Fruit fly (Drosophila melanogaster) whole organism, adult: Measurements from ENCODE around the gene GstZ2.

Experiments
- CG11617 ChIP-seq: fragments of 200-800 bp; sonication (Bioruptor generic); optimal IDR thresholded peaks from 2 replicates; lab custom pipeline; 2017; ENCODE audit warnings: mild to moderate bottlenecking, missing biosample characterization, missing genetic modification reagents, missing genetic modification characterization
- CG12768 ChIP-seq: fragments of 200-800 bp; sonication (Bioruptor generic); optimal IDR thresholded peaks from 2 replicates; lab custom pipeline; 2017; ENCODE audit warnings: missing biosample characterization, missing genetic modification characterization, mild to moderate bottlenecking, moderate library complexity, missing genetic modification reagents
- CG14711 ChIP-seq: fragments of 200-800 bp; sonication (Bioruptor generic); optimal IDR thresholded peaks from 2 replicates; lab custom pipeline; 2018; ENCODE audit warnings: missing biosample characterization, mild to moderate bottlenecking, missing genetic modification characterization, moderate library complexity
- CG1620 ChIP-seq: fragments of 200-800 bp; sonication (Bioruptor generic); optimal IDR thresholded peaks from 2 replicates; lab custom pipeline; 2016; ENCODE audit warnings: missing biosample characterization, missing genetic modification characterization
- CG33017 ChIP-seq: fragments of 200-800 bp; sonication (Bioruptor generic); optimal IDR thresholded peaks from 2 replicates; lab custom pipeline; 2018; ENCODE audit warnings: missing biosample characterization, mild to moderate bottlenecking, missing genetic modification characterization, moderate library complexity
- CG5204 ChIP-seq: fragments of 200-800 bp; sonication (Bioruptor generic); optimal IDR thresholded peaks from 2 replicates; lab custom pipeline; 2016; ENCODE audit warnings: missing biosample characterization, missing genetic modification characterization
- CG7045 ChIP-seq: fragments of 200-800 bp; sonication (Bioruptor generic); optimal IDR thresholded peaks from 2 replicates; lab custom pipeline; 2017; ENCODE audit warnings: missing biosample characterization, mild to moderate bottlenecking, missing genetic modification characterization
- CG7101 ChIP-seq: fragments of 200-800 bp; sonication (Bioruptor generic); optimal IDR thresholded peaks from 2 replicates; lab custom pipeline; 2018; ENCODE audit warnings: missing biosample characterization, mild to moderate bottlenecking, missing genetic modification characterization, moderate library complexity
- Clk ChIP-seq: fragments of 200-800 bp; sonication (Bioruptor generic); optimal IDR thresholded peaks from 2 replicates; lab custom pipeline; 2017; ENCODE audit warnings: missing biosample characterization, missing genetic modification characterization
- Crg-1 ChIP-seq: fragments of 200-800 bp; sonication (Bioruptor generic); optimal IDR thresholded peaks from 2 replicates; lab custom pipeline; 2016; ENCODE audit warnings: missing biosample characterization, missing genetic modification characterization
- Hr96 ChIP-seq: fragments of 200-800 bp; sonication (Bioruptor generic); optimal IDR thresholded peaks from 2 replicates; lab custom pipeline; 2016; ENCODE audit warnings: missing biosample characterization, missing genetic modification characterization
- Mnt ChIP-seq: fragments of 200-800 bp; sonication (Bioruptor generic); optimal IDR thresholded peaks from 2 replicates; lab custom pipeline; 2016; ENCODE audit warnings: missing biosample characterization, mild to moderate bottlenecking, missing genetic modification characterization
- bab1 ChIP-seq: fragments of 200-800 bp; sonication (Bioruptor generic); optimal IDR thresholded peaks from 3 replicates; lab custom pipeline; 2019; ENCODE audit warnings: missing biosample characterization, mild to moderate bottlenecking, missing genetic modification characterization, moderate library complexity
- cic ChIP-seq: fragments of 200-800 bp; sonication (Bioruptor generic); optimal IDR thresholded peaks from 2 replicates; lab custom pipeline; 2017; ENCODE audit warnings: missing biosample characterization, mild to moderate bottlenecking, missing genetic modification characterization, moderate library complexity
- cnc ChIP-seq, 2 experiments: fragments of >200 bp; optimal IDR thresholded peaks; 2 replicates each; lab custom pipeline; 2017
- kay ChIP-seq: fragments of 200-800 bp; sonication (Bioruptor generic); peaks from one replicate; lab custom pipeline; 2016; ENCODE audit warnings: missing biosample characterization, missing genetic modification characterization, borderline replicate concordance
- ovo ChIP-seq: fragments of 200-800 bp; sonication (Bioruptor generic); optimal IDR thresholded peaks from 2 replicates; lab custom pipeline; 2016; ENCODE audit warnings: missing biosample characterization, missing genetic modification characterization
- pad ChIP-seq: fragments of 200-800 bp; sonication (Bioruptor generic); optimal IDR thresholded peaks from 3 replicates; lab custom pipeline; 2017; ENCODE audit warnings: missing biosample characterization, missing genetic modification characterization, mild to moderate bottlenecking, moderate library complexity, missing genetic modification reagents
- tj ChIP-seq: fragments of 200-800 bp; sonication (Bioruptor generic); optimal IDR thresholded peaks from 3 replicates; lab custom pipeline; 2017; ENCODE audit warnings: missing biosample characterization, mild to moderate bottlenecking, missing genetic modification characterization, moderate library complexity
- toe ChIP-seq: fragments of 200-800 bp; sonication (Bioruptor generic); optimal IDR thresholded peaks from 2 replicates; lab custom pipeline; 2016; ENCODE audit warnings: missing biosample characterization, missing genetic modification characterization

Gene GstZ2

DNA sequence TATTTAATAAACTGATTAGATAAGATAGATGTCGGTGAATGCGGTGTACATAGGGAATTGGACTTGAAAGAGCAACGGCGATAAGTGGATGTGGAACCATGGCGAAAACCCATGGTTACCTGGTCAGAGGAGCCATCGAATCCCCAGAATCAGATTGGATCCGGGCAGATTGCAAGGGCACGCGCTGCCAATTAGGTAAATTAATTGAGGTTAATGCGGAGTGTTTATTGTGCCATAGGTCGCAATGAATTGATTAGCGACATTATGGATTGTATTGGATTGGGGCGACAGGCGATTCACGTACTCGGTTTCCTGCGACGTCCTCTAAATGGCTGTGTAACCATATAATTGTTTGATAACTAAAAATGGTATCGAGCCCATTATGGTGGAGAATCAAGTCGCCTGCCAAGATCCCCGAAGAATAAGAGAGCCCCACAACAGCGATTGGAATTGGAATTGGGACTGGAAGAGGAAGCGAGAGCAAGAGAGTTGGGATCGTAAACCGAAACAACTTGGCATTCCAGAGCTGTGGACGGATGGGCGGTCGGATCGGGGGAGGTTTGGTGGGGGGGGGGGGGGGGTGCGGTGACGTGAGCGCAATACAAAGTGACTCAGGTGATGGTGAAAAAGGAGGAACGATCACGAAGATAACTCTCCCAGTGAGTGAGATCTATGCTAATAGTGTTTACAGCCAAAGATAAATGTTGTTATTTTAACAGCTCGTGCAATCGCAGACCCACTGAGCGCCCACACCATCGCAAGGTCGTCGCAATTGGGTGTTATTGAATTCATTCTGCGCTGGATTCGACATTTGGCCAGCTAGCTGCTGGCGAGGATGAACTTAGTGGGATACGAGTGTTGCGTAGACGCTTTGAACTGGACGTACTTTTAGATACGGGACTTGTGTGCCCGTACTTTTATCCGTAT lies 41.3 kb upstream of the GstZ2 start:
- TF ChIP-seq bab1 (GFP tag; lab: Kevin White, UChicago) (no peak), ovo (GFP tag; lab: Kevin White, UChicago) (peak; percentile 34), Crg-1 (GFP tag; lab: Kevin White, UChicago) (no peak), kay (no peak), CG1620 (no peak), CG11617 (GFP tag; lab: Kevin White, UChicago) (no peak)

dm6 chr3R:9500193-9501051 lies 40.0 kb upstream of the GstZ2 start:
- no peak for TF ChIP-seq CG7101 (tag; lab: Kevin White, UChicago)
- TF ChIP-seq kay = peak; percentile 37
- TF ChIP-seq tj = peak; percentile 17

dm6 chr3R:9499238-9499637 lies 38.8 kb upstream of the GstZ2 start:
- no peak for TF ChIP-seq Crg-1 (GFP tag; lab: Kevin White, UChicago)
- TF ChIP-seq kay = peak; percentile 92
- no peak for TF ChIP-seq CG1620

- TF ChIP-seq Crg-1 (GFP tag; lab: Kevin White, UChicago) (peak; percentile 90), CG33017 (tag; lab: Kevin White, UChicago) (peak; percentile 65), CG7101 (tag; lab: Kevin White, UChicago) (peak; percentile 90), ovo (GFP tag; lab: Kevin White, UChicago) (peak; percentile 71), bab1 (GFP tag; lab: Kevin White, UChicago) (peak; percentile 85), CG12768 (no peak), toe (GFP tag; lab: Kevin White, UChicago) (peak; percentile 82), kay (no peak), CG14711 (tag; lab: Kevin White, UChicago) (peak; percentile 53), Hr96 (peak; percentile 78), pad (GFP tag; lab: Kevin White, UChicago) (peak; percentile 72), Mnt (GFP tag; lab: Kevin White, UChicago) (peak; percentile 83), CG11617 (GFP tag; lab: Kevin White, UChicago) (peak; percentile 35), CG5204 (GFP tag; lab: Kevin White, UChicago) (no peak), cnc (optimal IDR thresholded peaks at IDR 0.05; lab: Kevin White, UChicago) (no peak), Clk (GFP tag; lab: Kevin White, UChicago) (no peak), cic (GFP tag; lab: Kevin White, UChicago) (peak; percentile 80), tj (no peak), CG1620 (peak; percentile 88), CG7045 (GFP tag; lab: Kevin White, UChicago) (peak; percentile 55)
These were observed 36.3 kb upstream of the GstZ2 start for dm6 chr3R:9496748-9497147.

dm6 chr3R:9494627-9495009 lies 34.2 kb upstream of the GstZ2 start, which contains the start of gene phu:
Gene phu (plus strand): TSS chr3R:9494801.
- no peak for TF ChIP-seq CG33017 (tag; lab: Kevin White, UChicago)
- TF ChIP-seq ovo (GFP tag; lab: Kevin White, UChicago) = no peak
- TF ChIP-seq tj = no peak
- no peak for TF ChIP-seq toe (GFP tag; lab: Kevin White, UChicago)
- TF ChIP-seq pad (GFP tag; lab: Kevin White, UChicago) = no peak
- no peak for TF ChIP-seq CG11617 (GFP tag; lab: Kevin White, UChicago)
- no peak for TF ChIP-seq cic (GFP tag; lab: Kevin White, UChicago)
- TF ChIP-seq kay = no peak
- TF ChIP-seq CG12768 = no peak
- no peak for TF ChIP-seq CG14711 (tag; lab: Kevin White, UChicago)
- TF ChIP-seq Crg-1 (GFP tag; lab: Kevin White, UChicago) = no peak
- TF ChIP-seq Hr96 = no peak
- TF ChIP-seq cnc (optimal IDR thresholded peaks at IDR 0.05; lab: Kevin White, UChicago) = no peak
- TF ChIP-seq CG1620 = no peak

- TF ChIP-seq Mnt (GFP tag; lab: Kevin White, UChicago) = no peak
- peak; percentile 1 for TF ChIP-seq Clk (GFP tag; lab: Kevin White, UChicago)
- peak; percentile 25 for TF ChIP-seq CG7101 (tag; lab: Kevin White, UChicago)
- TF ChIP-seq CG12768 = peak; percentile 43
- peak; percentile 34 for TF ChIP-seq toe (GFP tag; lab: Kevin White, UChicago)
These were observed 33.5 kb upstream of the GstZ2 start, which contains the start of gene CG16779 for dm6 chr3R:9493627-9494626. Gene CG16779 (minus strand): TSS chr3R:9493677.
